Fruit fly (Drosophila melanogaster) whole organism, prepupa: ENCODE measurements around the gene CG14606.

Source experiments
- Blimp-1 ChIP-seq: fragments of 200-800 bp; sonication (Bioruptor generic); optimal IDR thresholded peaks from 3 replicates; lab custom pipeline; 2017; ENCODE audit warnings: missing biosample characterization, missing genetic modification characterization, mild to moderate bottlenecking, moderate library complexity, missing genetic modification reagents
- CG10631 ChIP-seq: fragments of 200-800 bp; sonication (Bioruptor generic); optimal IDR thresholded peaks from 2 replicates; lab custom pipeline; 2016; ENCODE audit warnings: missing biosample characterization, missing genetic modification characterization
- CG11762 ChIP-seq: fragments of 200-800 bp; sonication (Bioruptor generic); optimal IDR thresholded peaks from 3 replicates; lab custom pipeline; 2016; ENCODE audit warnings: missing biosample characterization, missing genetic modification characterization; ENCODE audit not compliant: insufficient read depth
- CG11902 ChIP-seq: fragments of 200-800 bp; sonication (Bioruptor generic); optimal IDR thresholded peaks from 3 replicates; lab custom pipeline; 2016; ENCODE audit warnings: missing biosample characterization, missing genetic modification characterization
- CG15336 ChIP-seq: fragments of 200-800 bp; sonication (Bioruptor generic); IDR thresholded peaks from 2 replicates; pipeline ENCODE4 v1.3.6; 2022; ENCODE audit warnings: missing biosample characterization, missing genetic modification characterization
- CG1621 ChIP-seq: fragments of 200-800 bp; sonication (Bioruptor generic); optimal IDR thresholded peaks from 3 replicates; lab custom pipeline; 2018; ENCODE audit warnings: missing biosample characterization, mild to moderate bottlenecking, missing genetic modification characterization
- CG16779 ChIP-seq: fragments of 200-800 bp; sonication (Bioruptor generic); optimal IDR thresholded peaks from 3 replicates; lab custom pipeline; 2017; ENCODE audit warnings: missing biosample characterization, mild to moderate bottlenecking, missing genetic modification characterization
- CG34406 ChIP-seq: fragments of 200-800 bp; sonication (Bioruptor generic); optimal IDR thresholded peaks from 3 replicates; lab custom pipeline; 2016; ENCODE audit warnings: missing biosample characterization, missing genetic modification characterization
- CG3919 ChIP-seq: fragments of 200-800 bp; sonication (Bioruptor generic); optimal IDR thresholded peaks from 3 replicates; lab custom pipeline; 2016; ENCODE audit warnings: missing biosample characterization, missing genetic modification characterization
- CG4318 ChIP-seq: fragments of 200-800 bp; sonication (Bioruptor generic); optimal IDR thresholded peaks from 3 replicates; lab custom pipeline; 2017; ENCODE audit warnings: missing biosample characterization, mild to moderate bottlenecking, missing genetic modification characterization
- CG6276 ChIP-seq: fragments of 200-800 bp; sonication (Bioruptor generic); optimal IDR thresholded peaks from 2 replicates; lab custom pipeline; 2017; ENCODE audit warnings: missing biosample characterization, mild to moderate bottlenecking, missing genetic modification characterization
- CG6808 ChIP-seq: fragments of 200-800 bp; sonication (Bioruptor generic); optimal IDR thresholded peaks from 3 replicates; lab custom pipeline; 2017; ENCODE audit warnings: missing biosample characterization, missing genetic modification characterization, mild to moderate bottlenecking, moderate library complexity, missing genetic modification reagents
- CG6854 ChIP-seq: fragments of 200-800 bp; sonication (Bioruptor generic); optimal IDR thresholded peaks from 2 replicates; lab custom pipeline; 2017; ENCODE audit warnings: missing biosample characterization, mild to moderate bottlenecking, missing genetic modification characterization
- CG7368 ChIP-seq: fragments of 200-800 bp; sonication (Bioruptor generic); optimal IDR thresholded peaks from 3 replicates; lab custom pipeline; 2016; ENCODE audit warnings: missing biosample characterization, missing genetic modification characterization
- CG8119 ChIP-seq: fragments of 200-800 bp; sonication (Bioruptor generic); IDR thresholded peaks from 3 replicates; pipeline ENCODE4 v1.3.6; 2022; ENCODE audit warnings: missing biosample characterization, missing genetic modification characterization
- Eip75B ChIP-seq: fragments of 200-800 bp; sonication (Bioruptor generic); optimal IDR thresholded peaks from 3 replicates; lab custom pipeline; 2016; ENCODE audit warnings: missing biosample characterization, missing genetic modification characterization
- Eip78C ChIP-seq: fragments of 200-800 bp; sonication (Bioruptor generic); peaks from one replicate; lab custom pipeline; 2016; ENCODE audit warnings: missing biosample characterization, missing genetic modification characterization
- Eip93F ChIP-seq: fragments of 200-800 bp; sonication (Bioruptor generic); optimal IDR thresholded peaks from 2 replicates; lab custom pipeline; 2016; ENCODE audit warnings: missing biosample characterization, mild to moderate bottlenecking, missing genetic modification characterization
- Ets21C ChIP-seq: fragments of 200-800 bp; sonication (Bioruptor generic); optimal IDR thresholded peaks from 3 replicates; lab custom pipeline; 2016; ENCODE audit warnings: missing biosample characterization, missing genetic modification characterization
- Hr39 ChIP-seq: fragments of 200-800 bp; sonication (Bioruptor generic); optimal IDR thresholded peaks from 2 replicates; lab custom pipeline; 2016; ENCODE audit warnings: missing biosample characterization, missing genetic modification characterization
- Lpt ChIP-seq: fragments of 200-800 bp; sonication (Bioruptor generic); optimal IDR thresholded peaks from 3 replicates; lab custom pipeline; 2016; ENCODE audit warnings: missing biosample characterization, missing genetic modification characterization
- OdsH ChIP-seq: fragments of 200-800 bp; sonication (Bioruptor generic); optimal IDR thresholded peaks from 3 replicates; lab custom pipeline; 2016; ENCODE audit warnings: missing biosample characterization, missing genetic modification characterization
- achi ChIP-seq: fragments of 200-800 bp; sonication (Bioruptor generic); optimal IDR thresholded peaks from 3 replicates; lab custom pipeline; 2016; ENCODE audit warnings: missing biosample characterization, missing genetic modification characterization
- cyc ChIP-seq: fragments of 200-800 bp; sonication (Bioruptor generic); optimal IDR thresholded peaks from 3 replicates; lab custom pipeline; 2016; ENCODE audit warnings: missing biosample characterization, missing genetic modification characterization
- dsx ChIP-seq: fragments of 200-800 bp; optimal IDR thresholded peaks from 3 replicates; lab custom pipeline; 2019; ENCODE audit warnings: missing biosample characterization, mild to moderate bottlenecking, missing genetic modification characterization, moderate library complexity; ENCODE audit not compliant: poor library complexity, severe bottlenecking
- eg ChIP-seq: fragments of 200-800 bp; sonication (Bioruptor generic); IDR thresholded peaks from 3 replicates; pipeline ENCODE4 v1.3.6; 2022; ENCODE audit warnings: missing biosample characterization, missing genetic modification characterization
- esn ChIP-seq: fragments of 200-800 bp; sonication (Bioruptor generic); optimal IDR thresholded peaks from 2 replicates; lab custom pipeline; 2016; ENCODE audit warnings: missing biosample characterization, mild to moderate bottlenecking, missing genetic modification characterization, moderate library complexity
- fkh ChIP-seq: fragments of 200-800 bp; sonication (Bioruptor generic); optimal IDR thresholded peaks from 3 replicates; lab custom pipeline; 2017; ENCODE audit warnings: missing biosample characterization, mild to moderate bottlenecking, missing genetic modification characterization, moderate library complexity
- lz ChIP-seq: fragments of 200-800 bp; sonication (Bioruptor generic); optimal IDR thresholded peaks from 3 replicates; lab custom pipeline; 2016; ENCODE audit warnings: missing biosample characterization, missing genetic modification characterization
- net ChIP-seq: fragments of 200-800 bp; sonication (Bioruptor generic); optimal IDR thresholded peaks from 3 replicates; lab custom pipeline; 2016; ENCODE audit warnings: missing biosample characterization, missing genetic modification characterization
- pdm3 ChIP-seq: fragments of 200-800 bp; sonication (Bioruptor generic); optimal IDR thresholded peaks from 3 replicates; lab custom pipeline; 2016; ENCODE audit warnings: missing biosample characterization, missing genetic modification characterization
- salr ChIP-seq, 2 experiments: fragments of 200-800 bp; sonication (Bioruptor generic); optimal IDR thresholded peaks; 3 replicates each; lab custom pipeline; 2016 to 2018; ENCODE audit warnings: missing biosample characterization in 2 of 2, missing genetic modification characterization in 2 of 2, mild to moderate bottlenecking in 1 of 2
- spab ChIP-seq: fragments of 200-800 bp; sonication (Bioruptor generic); optimal IDR thresholded peaks from 2 replicates; lab custom pipeline; 2017; ENCODE audit warnings: missing biosample characterization, mild to moderate bottlenecking, missing genetic modification characterization, missing genetic modification reagents
- svp ChIP-seq: fragments of 200-800 bp; sonication (Bioruptor generic); peaks from one replicate; lab custom pipeline; 2016; ENCODE audit warnings: missing biosample characterization, missing genetic modification characterization
- topi ChIP-seq: fragments of 200-800 bp; sonication (Bioruptor generic); optimal IDR thresholded peaks from 3 replicates; lab custom pipeline; 2016; ENCODE audit warnings: missing biosample characterization, missing genetic modification characterization
- vri ChIP-seq: fragments of 200-800 bp; sonication (Bioruptor generic); optimal IDR thresholded peaks from 3 replicates; lab custom pipeline; 2016; ENCODE audit warnings: missing biosample characterization, mild to moderate bottlenecking, missing genetic modification characterization

Gene CG14606

DNA sequence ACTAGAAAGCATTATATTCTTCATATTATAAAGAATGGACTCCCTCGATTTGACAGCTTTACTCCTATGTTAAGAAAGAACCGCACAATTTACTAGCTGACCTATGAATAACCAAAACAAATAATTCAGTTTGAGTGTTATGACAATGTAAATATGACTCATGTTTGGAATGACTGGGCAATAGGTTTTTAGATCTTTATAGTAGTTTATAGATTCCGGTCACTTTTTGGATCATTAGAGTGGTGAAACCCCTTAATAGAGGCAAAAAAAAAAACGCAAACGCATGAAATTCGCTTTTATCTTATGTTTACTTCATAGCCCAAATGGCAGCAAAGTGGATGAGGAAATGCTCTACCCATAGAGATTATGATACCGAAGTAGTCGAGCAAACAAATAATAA lies 2.7 kb upstream of the CG14606 start, which contains the start of gene CG14605:
Gene CG14605, minus strand, starts transcription at position 101 of the 400 bp plus-strand sequence.
- TF ChIP-seq cyc (GFP tag; lab: Kevin White, UChicago) (no peak), eg (GFP tag; lab: Robert Waterston, UW) (no peak), Ets21C (GFP tag; lab: Kevin White, UChicago) (no peak), dsx (no peak), svp (GFP tag; lab: Kevin White, UChicago) (no peak), OdsH (GFP tag; lab: Kevin White, UChicago) (no peak)

DNA sequence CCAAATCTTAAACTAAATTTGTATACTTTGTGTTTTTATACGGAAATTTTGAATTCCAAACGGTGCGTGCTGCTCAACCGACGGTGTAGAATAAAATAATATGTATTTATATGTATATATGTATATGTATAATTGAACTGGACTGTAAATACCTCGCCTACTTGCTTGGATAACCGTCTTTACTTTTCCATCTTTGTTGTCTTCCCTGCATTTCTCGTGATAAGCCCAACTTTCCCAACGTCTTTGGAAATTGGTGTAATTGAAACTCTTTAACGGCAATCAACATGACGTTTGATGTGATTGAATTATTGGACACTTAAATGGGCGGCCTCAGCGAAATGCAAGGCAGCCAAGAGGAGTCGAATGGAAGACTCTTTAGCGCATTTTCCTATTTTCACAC lies 8.6 kb downstream of the CG14606 start, which contains the start of gene CG1288:
Gene CG1288, minus strand, starts transcription at position 101 of the 400 bp plus-strand sequence.
- no peak for TF ChIP-seq CG10631 (GFP tag; lab: Kevin White, UChicago)
- no peak for TF ChIP-seq Eip93F
- TF ChIP-seq CG3919 (GFP tag; lab: Kevin White, UChicago), result no peak
- no peak for TF ChIP-seq cyc (GFP tag; lab: Kevin White, UChicago)
- no peak for TF ChIP-seq OdsH (GFP tag; lab: Kevin White, UChicago)
- TF ChIP-seq net (GFP tag; lab: Kevin White, UChicago), result no peak
- TF ChIP-seq salr (GFP tag; optimal IDR thresholded peaks at IDR 0.05; lab: Kevin White, UChicago), result no peak
- no peak for TF ChIP-seq CG11902 (GFP tag; lab: Kevin White, UChicago)

DNA sequence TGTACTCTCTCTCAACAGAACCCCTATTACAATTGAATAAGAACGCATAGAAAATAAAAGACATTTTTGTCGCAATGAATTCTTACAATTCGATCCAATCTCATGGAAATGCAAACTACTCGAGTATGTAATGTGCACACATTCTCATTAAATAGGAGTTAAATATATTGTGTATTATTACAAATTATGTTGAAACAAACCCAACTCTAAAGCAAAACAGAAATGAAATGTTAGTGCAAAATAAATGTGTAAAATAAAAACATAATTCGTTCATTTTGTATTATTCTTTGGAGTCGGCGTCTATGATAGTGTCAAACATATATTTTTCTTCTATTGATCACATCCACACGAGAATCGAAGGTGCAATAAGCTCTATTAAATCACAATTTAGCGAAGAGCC lies 16.2 kb downstream of the CG14606 start, which contains the start of gene CG14609:
Gene CG14609, plus strand, starts transcription at position 301 of the 400 bp plus-strand sequence.
- no peak for TF ChIP-seq CG15336 (GFP tag; lab: Robert Waterston, UW)
- TF ChIP-seq fkh (GFP tag; lab: Kevin White, UChicago), result no peak
- no peak for TF ChIP-seq Eip78C
- TF ChIP-seq, all 60 proteins: peak for 0

DNA sequence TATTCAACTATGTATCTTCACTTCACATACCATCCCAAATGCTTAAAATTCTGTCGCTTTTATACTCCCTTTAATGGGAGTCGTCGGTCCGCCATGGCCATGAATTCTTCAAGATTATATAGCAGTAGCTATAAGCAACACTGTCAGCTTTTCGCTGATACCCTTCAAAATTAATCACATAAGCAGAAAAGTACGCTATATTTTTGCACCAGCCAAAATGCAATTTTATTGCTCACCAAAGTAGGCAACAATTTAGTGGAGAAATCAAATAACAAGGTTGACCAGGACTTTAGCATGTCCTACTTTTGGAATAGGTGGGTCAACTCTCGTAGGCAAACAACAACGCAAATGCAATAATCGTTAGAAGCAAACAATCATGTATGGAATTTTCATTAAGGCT lies 17.0 kb downstream of the CG14606 start:
- TF ChIP-seq vri (no peak), CG11762 (GFP tag; lab: Kevin White, UChicago) (no peak), CG8119 (GFP tag; lab: Robert Waterston, UW) (no peak), CG6854 (no peak), CG15336 (GFP tag; lab: Robert Waterston, UW) (no peak)
- TF ChIP-seq, all 60 proteins: peak for 0

DNA sequence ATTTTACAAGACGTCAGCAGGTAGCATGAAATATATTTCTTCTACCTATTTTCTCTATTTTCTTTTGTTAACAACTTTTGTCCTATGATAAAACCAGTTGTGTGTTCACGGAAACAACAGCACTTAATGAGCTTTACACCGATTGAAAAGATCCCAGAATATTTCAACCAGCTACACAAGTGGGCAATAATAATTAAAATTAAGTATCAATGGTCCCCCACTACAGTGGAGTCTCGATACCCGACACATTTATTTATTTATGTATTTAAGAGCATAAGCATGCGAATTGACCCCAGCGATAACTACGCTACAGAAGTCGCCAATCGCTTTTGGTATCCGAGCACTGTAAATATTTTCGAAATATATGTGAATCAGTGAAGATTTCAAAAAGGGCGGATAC lies 28.2 kb downstream of the CG14606 start:
- TF ChIP-seq Eip75B, result no peak
- no peak for TF ChIP-seq eg (GFP tag; lab: Robert Waterston, UW)
- no peak for TF ChIP-seq CG10631 (GFP tag; lab: Kevin White, UChicago)
- TF ChIP-seq svp (GFP tag; lab: Kevin White, UChicago), result peak; percentile 67
- TF ChIP-seq CG15336 (GFP tag; lab: Robert Waterston, UW), result no peak
- TF ChIP-seq salr (GFP tag; optimal IDR thresholded peaks at IDR 0.05; lab: Kevin White, UChicago), result no peak
- TF ChIP-seq topi, result peak; percentile 6

DNA sequence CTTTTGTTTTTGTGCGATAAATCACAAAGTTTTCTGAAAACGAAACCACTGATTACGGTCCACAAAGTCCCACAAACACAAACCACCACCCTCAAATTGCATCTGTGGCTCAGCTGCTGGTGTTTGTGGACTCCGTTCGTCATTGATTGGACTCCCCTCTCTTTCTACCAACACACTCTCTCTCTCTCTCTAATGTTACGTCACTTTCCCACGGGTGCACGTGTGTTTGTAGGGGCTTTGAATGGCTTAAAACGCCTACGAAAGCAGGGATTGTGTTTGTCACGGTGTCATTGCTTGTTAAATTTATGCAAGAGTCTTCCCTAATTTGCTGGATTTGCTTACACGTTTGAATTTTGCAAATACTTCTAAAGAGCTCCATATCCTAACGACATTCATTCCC lies 28.9 kb downstream of the CG14606 start:
- TF ChIP-seq vri, result peak; percentile 88
- TF ChIP-seq CG6808 (GFP tag; lab: Kevin White, UChicago), result no peak
- TF ChIP-seq Hr39 (GFP tag; lab: Kevin White, UChicago), result no peak
- TF ChIP-seq, all 60 proteins: peak for 1

DNA sequence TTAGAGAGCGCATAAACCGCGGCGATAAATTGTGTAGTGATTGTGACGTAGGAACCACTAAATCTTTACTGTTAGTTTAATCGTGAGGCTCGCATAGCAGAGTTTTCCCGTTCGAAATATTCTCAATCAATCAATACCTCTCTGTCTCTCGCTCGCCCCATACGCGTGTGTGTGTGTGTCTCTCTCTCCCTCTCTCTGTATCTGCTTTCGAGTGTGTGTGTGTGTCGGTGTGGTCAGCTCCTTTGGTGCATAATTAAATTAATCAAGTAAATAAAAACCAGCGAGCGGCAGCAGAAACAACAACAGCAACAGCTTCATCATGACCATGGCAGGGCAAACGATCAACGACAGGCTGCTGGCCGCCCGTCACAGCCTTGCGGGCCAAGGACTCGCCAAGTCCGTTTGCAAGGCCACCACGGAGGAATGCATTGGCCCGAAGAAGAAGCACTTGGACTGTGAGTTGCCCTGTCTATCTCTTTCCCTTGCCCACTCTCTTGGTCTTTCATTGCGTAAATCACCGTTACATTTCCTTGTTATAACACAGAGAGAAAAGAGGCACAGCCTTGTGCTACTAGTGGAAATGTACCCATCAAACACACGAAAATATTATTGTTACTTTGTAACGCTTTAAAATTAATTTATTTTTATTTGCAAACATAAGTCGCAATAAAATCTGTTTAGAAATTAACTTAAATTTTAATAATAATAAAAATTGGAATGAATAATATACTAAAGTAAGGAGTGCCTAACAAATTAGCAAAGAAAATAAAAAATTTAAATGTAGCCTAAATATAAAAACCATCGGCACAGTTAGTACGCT lies 29.6 kb downstream of the CG14606 start:
- TF ChIP-seq vri (no peak), CG6854 (no peak), CG11762 (GFP tag; lab: Kevin White, UChicago) (no peak), Lpt (GFP tag; lab: Kevin White, UChicago) (peak; percentile 3), pdm3 (GFP tag; lab: Kevin White, UChicago) (peak; percentile 45), cyc (GFP tag; lab: Kevin White, UChicago) (peak; percentile 10), Hr39 (GFP tag; lab: Kevin White, UChicago) (no peak), CG4318 (GFP tag; lab: Kevin White, UChicago) (peak; percentile 23), CG6276 (GFP tag; lab: Kevin White, UChicago) (peak; percentile 36), spab (GFP tag; lab: Kevin White, UChicago) (peak; percentile 5), Eip75B (peak; percentile 48), CG16779 (tag; lab: Kevin White, UChicago) (no peak), fkh (GFP tag; lab: Kevin White, UChicago) (no peak), salr (GFP tag; optimal IDR thresholded peaks at IDR 0.05; lab: Kevin White, UChicago) (peak in 1 of 2 experiments; percentile 17), CG1621 (tag; lab: Kevin White, UChicago) (no peak), CG34406 (GFP tag; lab: Kevin White, UChicago) (no peak), Blimp-1 (GFP tag; lab: Kevin White, UChicago) (no peak), lz (GFP tag; lab: Kevin White, UChicago) (peak; percentile 40), achi (GFP tag; lab: Kevin White, UChicago) (no peak), CG7368 (GFP tag; lab: Kevin White, UChicago) (peak; percentile 40), esn (GFP tag; lab: Kevin White, UChicago) (peak; percentile 45)
